Fruit fly (Drosophila melanogaster) whole organism, embryonic: ENCODE measurements around the gene drm.

Experiments
- BEAF-32 ChIP-seq: fragments of 200-800 bp; sonication (Bioruptor generic); optimal IDR thresholded peaks from 3 replicates; lab custom pipeline; 2017; ENCODE audit warnings: missing biosample characterization, missing genetic modification characterization, mild to moderate bottlenecking, moderate library complexity, missing genetic modification reagents
- CG11696 ChIP-seq: fragments of 200-800 bp; sonication (Bioruptor generic); IDR thresholded peaks from 2 replicates; pipeline ENCODE4 v1.3.6; 2022; ENCODE audit warnings: missing biosample characterization, missing genetic modification characterization
- CG13123 ChIP-seq: fragments of 200-800 bp; sonication (Bioruptor generic); optimal IDR thresholded peaks from 2 replicates; lab custom pipeline; 2016; ENCODE audit warnings: missing biosample characterization, missing genetic modification characterization
- CG15269 ChIP-seq: fragments of 200-800 bp; sonication (Bioruptor generic); optimal IDR thresholded peaks from 2 replicates; lab custom pipeline; 2018; ENCODE audit warnings: missing biosample characterization, mild to moderate bottlenecking, missing genetic modification characterization, moderate library complexity
- CG15479 ChIP-seq: fragments of 200-800 bp; sonication (Bioruptor generic); optimal IDR thresholded peaks from 3 replicates; lab custom pipeline; 2019; ENCODE audit warnings: missing biosample characterization, mild to moderate bottlenecking, missing genetic modification characterization, moderate library complexity
- CG16815 ChIP-seq: fragments of 200-800 bp; sonication (Bioruptor generic); optimal IDR thresholded peaks from 3 replicates; lab custom pipeline; 2017; ENCODE audit warnings: missing biosample characterization, mild to moderate bottlenecking, missing genetic modification characterization
- CG2116 ChIP-seq: fragments of 200-800 bp; sonication (Bioruptor generic); optimal IDR thresholded peaks from 3 replicates; lab custom pipeline; 2018; ENCODE audit warnings: missing biosample characterization, mild to moderate bottlenecking, missing genetic modification characterization
- CG30403 ChIP-seq: fragments of 200-800 bp; sonication (Bioruptor generic); optimal IDR thresholded peaks from 3 replicates; lab custom pipeline; 2016; ENCODE audit warnings: missing biosample characterization, missing genetic modification characterization
- CG32767 ChIP-seq: fragments of 200-800 bp; sonication (Bioruptor generic); IDR thresholded peaks from 2 replicates; pipeline ENCODE4 v1.3.6; 2022; ENCODE audit warnings: missing biosample characterization, missing genetic modification characterization
- CG33557 ChIP-seq: fragments of 200-800 bp; sonication (Bioruptor generic); optimal IDR thresholded peaks from 2 replicates; lab custom pipeline; 2019; ENCODE audit warnings: missing biosample characterization, mild to moderate bottlenecking, missing genetic modification characterization, moderate library complexity
- CG34376 ChIP-seq: fragments of 200-800 bp; sonication (Bioruptor generic); optimal IDR thresholded peaks from 2 replicates; lab custom pipeline; 2018; ENCODE audit warnings: missing biosample characterization, mild to moderate bottlenecking, missing genetic modification characterization
- CG3838 ChIP-seq: fragments of 200-800 bp; sonication (Bioruptor generic); optimal IDR thresholded peaks from 3 replicates; lab custom pipeline; 2016; ENCODE audit warnings: missing biosample characterization, missing genetic modification characterization
- CG7271 ChIP-seq: fragments of 200-800 bp; sonication (Bioruptor generic); optimal IDR thresholded peaks from 2 replicates; lab custom pipeline; 2018; ENCODE audit warnings: missing biosample characterization, mild to moderate bottlenecking, missing genetic modification characterization, moderate library complexity
- CG8388 ChIP-seq: fragments of 200-800 bp; sonication (Bioruptor generic); optimal IDR thresholded peaks from 2 replicates; lab custom pipeline; 2019; ENCODE audit warnings: missing biosample characterization, mild to moderate bottlenecking, missing genetic modification characterization, moderate library complexity
- CG9437 ChIP-seq: fragments of 200-800 bp; sonication (Bioruptor generic); optimal IDR thresholded peaks from 2 replicates; lab custom pipeline; 2018; ENCODE audit warnings: missing biosample characterization, mild to moderate bottlenecking, missing genetic modification characterization
- CG9727 ChIP-seq: fragments of 200-800 bp; sonication (Bioruptor generic); optimal IDR thresholded peaks from 3 replicates; lab custom pipeline; 2017; ENCODE audit warnings: missing biosample characterization, mild to moderate bottlenecking, missing genetic modification characterization
- Elba2 ChIP-seq: fragments of 200-800 bp; sonication (Bioruptor generic); optimal IDR thresholded peaks from 3 replicates; lab custom pipeline; 2016; ENCODE audit warnings: missing biosample characterization, missing genetic modification characterization
- HHEX ChIP-seq: fragments of 200-800 bp; sonication (Bioruptor generic); optimal IDR thresholded peaks from 3 replicates; lab custom pipeline; 2017; ENCODE audit warnings: missing biosample characterization, mild to moderate bottlenecking, missing genetic modification characterization, missing genetic modification reagents
- Meics ChIP-seq: fragments of 200-800 bp; sonication (Bioruptor generic); optimal IDR thresholded peaks from 2 replicates; lab custom pipeline; 2017; ENCODE audit warnings: missing biosample characterization, mild to moderate bottlenecking, missing genetic modification characterization
- Oli ChIP-seq: fragments of 200-800 bp; sonication (Bioruptor generic); optimal IDR thresholded peaks from 2 replicates; lab custom pipeline; 2018; ENCODE audit warnings: missing biosample characterization, mild to moderate bottlenecking, missing genetic modification characterization, moderate library complexity
- Six4 ChIP-seq: fragments of 200-800 bp; sonication (Bioruptor generic); optimal IDR thresholded peaks from 2 replicates; lab custom pipeline; 2016; ENCODE audit warnings: missing biosample characterization, missing genetic modification characterization
- Spps ChIP-seq: fragments of 200-800 bp; sonication (Bioruptor generic); optimal IDR thresholded peaks from 2 replicates; lab custom pipeline; 2018; ENCODE audit warnings: missing biosample characterization, mild to moderate bottlenecking, missing genetic modification characterization
- ap ChIP-seq: fragments of 200-800 bp; sonication (Bioruptor generic); IDR thresholded peaks from 2 replicates; pipeline ENCODE4 v1.3.6; 2022; ENCODE audit warnings: missing biosample characterization, missing genetic modification characterization
- ato ChIP-seq: fragments of 200-800 bp; sonication (Bioruptor generic); IDR thresholded peaks from 2 replicates; pipeline ENCODE4 v1.3.6; 2022; ENCODE audit warnings: missing biosample characterization, missing genetic modification characterization; ENCODE audit not compliant: partially characterized antibody
- cg ChIP-seq: fragments of 200-800 bp; sonication (Bioruptor generic); optimal IDR thresholded peaks from 3 replicates; lab custom pipeline; 2019; ENCODE audit warnings: missing biosample characterization, mild to moderate bottlenecking, missing genetic modification characterization, moderate library complexity
- corto ChIP-seq: fragments of 200-800 bp; sonication (Bioruptor generic); optimal IDR thresholded peaks from 2 replicates; lab custom pipeline; 2016; ENCODE audit warnings: missing biosample characterization, mild to moderate bottlenecking, missing genetic modification characterization, moderate library complexity
- dimm ChIP-seq: fragments of 200-800 bp; sonication (Bioruptor generic); IDR thresholded peaks from 2 replicates; pipeline ENCODE4 v1.3.6; 2022; ENCODE audit warnings: missing biosample characterization, missing genetic modification characterization
- dm ChIP-seq: fragments of 200-800 bp; sonication (Bioruptor generic); optimal IDR thresholded peaks from 3 replicates; lab custom pipeline; 2016; ENCODE audit warnings: missing biosample characterization, missing genetic modification characterization
- dpn ChIP-seq, 2 experiments: fragments of 200-800 bp; sonication (Bioruptor generic); optimal IDR thresholded peaks; 3 replicates each; lab custom pipeline; 2016; ENCODE audit warnings: missing biosample characterization in 2 of 2, missing genetic modification characterization in 2 of 2
- fd3F ChIP-seq: fragments of 200-800 bp; sonication (Bioruptor generic); optimal IDR thresholded peaks from 2 replicates; lab custom pipeline; 2018; ENCODE audit warnings: missing biosample characterization, mild to moderate bottlenecking, missing genetic modification characterization, moderate library complexity
- hkb ChIP-seq, 2 experiments: fragments of 200-800 bp in 1 of 2; fragments of >200 bp in 1 of 2; sonication (Bioruptor generic) in 1 of 2; IDR thresholded peaks in 1 of 2; optimal IDR thresholded peaks in 1 of 2; 2 replicates each; pipeline versions ENCODE4 v1.3.6 to Lab custom; 2017 to 2022; ENCODE audit warnings: missing biosample characterization in 1 of 2, missing genetic modification characterization in 1 of 2
- inv ChIP-seq: fragments of 200-800 bp; sonication (Bioruptor generic); IDR thresholded peaks from 2 replicates; pipeline ENCODE4 v1.3.6; 2022; ENCODE audit warnings: missing biosample characterization, missing genetic modification characterization; ENCODE audit not compliant: partially characterized antibody
- jing ChIP-seq: fragments of 200-800 bp; sonication (Bioruptor generic); optimal IDR thresholded peaks from 2 replicates; lab custom pipeline; 2018; ENCODE audit warnings: missing biosample characterization, mild to moderate bottlenecking, missing genetic modification characterization
- kah ChIP-seq: fragments of 200-800 bp; sonication (Bioruptor generic); optimal IDR thresholded peaks from 2 replicates; lab custom pipeline; 2018; ENCODE audit warnings: missing biosample characterization, mild to moderate bottlenecking, missing genetic modification characterization
- lola ChIP-seq, 3 experiments: fragments of >200 bp in 2 of 3; fragments of 200-800 bp in 1 of 3; sonication (Bioruptor generic) in 1 of 3; optimal IDR thresholded peaks; 2 replicates each; lab custom pipeline; 2017 to 2019; ENCODE audit warnings: missing biosample characterization in 3 of 3, missing genetic modification characterization in 3 of 3, mild to moderate bottlenecking in 1 of 3, moderate library complexity in 1 of 3
- mam ChIP-seq: fragments of 200-800 bp; sonication (Bioruptor generic); optimal IDR thresholded peaks from 3 replicates; lab custom pipeline; 2016; ENCODE audit warnings: missing biosample characterization, missing genetic modification characterization
- nom ChIP-seq: fragments of 200-800 bp; sonication (Bioruptor generic); optimal IDR thresholded peaks from 2 replicates; lab custom pipeline; 2017; ENCODE audit warnings: missing biosample characterization, missing genetic modification characterization, mild to moderate bottlenecking, moderate library complexity, missing genetic modification reagents
- otp ChIP-seq: fragments of 200-800 bp; sonication (Bioruptor generic); IDR thresholded peaks from 3 replicates; pipeline ENCODE4, ENCODE4 v1.3.6; 2022; ENCODE audit warnings: missing biosample characterization, missing genetic modification characterization
- pb ChIP-seq: fragments of 200-800 bp; sonication (Bioruptor generic); optimal IDR thresholded peaks from 3 replicates; lab custom pipeline; 2016; ENCODE audit warnings: missing biosample characterization, missing genetic modification characterization
- ranshi ChIP-seq: fragments of 200-800 bp; sonication (Bioruptor generic); IDR thresholded peaks from 2 replicates; pipeline ENCODE4 v1.3.6; 2022; ENCODE audit warnings: missing biosample characterization, missing genetic modification characterization
- sr ChIP-seq: fragments of 200-800 bp; sonication (Bioruptor generic); IDR thresholded peaks from 3 replicates; pipeline ENCODE4 v1.3.6; 2022; ENCODE audit warnings: missing biosample characterization, missing genetic modification characterization
- ssp ChIP-seq: fragments of 200-800 bp; sonication (Bioruptor generic); IDR thresholded peaks from 2 replicates; pipeline ENCODE4 v1.3.6; 2022; ENCODE audit warnings: missing biosample characterization, missing genetic modification characterization
- stwl ChIP-seq: fragments of 200-800 bp; sonication (Bioruptor generic); optimal IDR thresholded peaks from 3 replicates; lab custom pipeline; 2018; ENCODE audit warnings: missing biosample characterization, mild to moderate bottlenecking, missing genetic modification characterization, moderate library complexity
- vnd ChIP-seq: fragments of 200-800 bp; sonication (Bioruptor generic); IDR thresholded peaks from 3 replicates; pipeline ENCODE4 v1.3.6; 2022; ENCODE audit warnings: missing biosample characterization, missing genetic modification characterization; ENCODE audit not compliant: partially characterized antibody
- vvl ChIP-seq: fragments of 200-800 bp; sonication (Bioruptor generic); IDR thresholded peaks from 2 replicates; pipeline ENCODE4 v1.3.6; 2022; ENCODE audit warnings: missing biosample characterization, missing genetic modification characterization
- z ChIP-seq: fragments of 200-800 bp; sonication (Bioruptor generic); IDR thresholded peaks from 3 replicates; pipeline ENCODE4 v1.3.6; 2022; ENCODE audit warnings: missing biosample characterization, missing genetic modification characterization
- zf30C ChIP-seq: fragments of 200-800 bp; sonication (Bioruptor generic); optimal IDR thresholded peaks from 3 replicates; lab custom pipeline; 2018; ENCODE audit warnings: missing biosample characterization, mild to moderate bottlenecking, missing genetic modification characterization

drm gene

DNA sequence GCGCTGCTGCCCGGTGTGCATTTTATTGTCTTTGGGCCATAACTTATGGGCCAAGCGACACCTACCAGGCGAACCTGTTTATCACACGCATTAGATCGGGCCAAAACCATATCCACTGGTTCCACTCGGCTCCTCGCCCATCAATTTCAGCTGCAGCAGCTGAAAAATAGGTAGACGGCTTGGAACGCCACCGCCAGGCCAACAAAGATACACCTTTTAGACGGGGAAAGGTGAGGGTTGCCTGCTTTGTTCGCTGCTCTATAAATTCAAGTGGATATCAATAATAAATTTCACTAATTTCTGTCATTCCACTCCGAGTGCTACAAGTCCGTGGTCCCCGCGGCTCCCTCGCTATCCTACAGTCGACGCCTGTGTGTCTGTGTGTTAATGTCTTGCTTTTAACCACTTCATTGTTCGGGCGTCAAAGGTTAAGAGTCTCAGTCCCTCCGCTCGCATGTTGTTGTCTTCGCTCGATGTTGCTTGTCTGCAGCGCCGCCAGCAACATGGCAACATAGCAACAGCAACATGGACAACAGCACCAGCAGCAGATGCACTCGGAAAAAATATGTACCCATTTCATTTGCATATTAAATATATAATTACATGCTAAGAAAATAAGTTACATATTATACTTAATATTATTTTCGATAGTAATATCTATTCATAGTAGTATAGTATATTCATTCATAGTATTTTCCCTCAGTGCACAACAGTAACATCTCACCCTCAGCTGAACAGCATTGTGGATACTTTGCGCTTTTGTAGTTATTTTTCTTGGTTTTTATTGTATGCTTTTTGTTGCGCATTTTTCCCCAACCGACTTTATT, 49.1 kb downstream of the drm start (continued):
- peak; percentile 40 for TF ChIP-seq cg (GFP tag; lab: Kevin White, UChicago)
- peak; percentile 64 for TF ChIP-seq HHEX (GFP tag; lab: Kevin White, UChicago)
- TF ChIP-seq Six4 (GFP tag; lab: Kevin White, UChicago): peak; percentile 79
- peak; percentile 72 for TF ChIP-seq ranshi (GFP tag; lab: Robert Waterston, UW)
- no peak for TF ChIP-seq pb (GFP tag; lab: Kevin White, UChicago)
- peak; percentile 50 for TF ChIP-seq CG13123
- peak; percentile 52 for TF ChIP-seq kah (GFP tag; lab: Kevin White, UChicago)
- peak; percentile 47 for TF ChIP-seq jing
- TF ChIP-seq CG15479 (GFP tag; lab: Kevin White, UChicago): no peak
- TF ChIP-seq zf30C (GFP tag; lab: Kevin White, UChicago): peak; percentile 88
- peak; percentile 73; the same call in 2 of the 3 replicates for TF ChIP-seq otp (GFP tag; lab: Robert Waterston, UW)
- no peak for TF ChIP-seq hkb (optimal IDR thresholded peaks at IDR 0.05; lab: Kevin White, UChicago)
- TF ChIP-seq hkb (GFP tag; IDR thresholded peaks at IDR 0.05; lab: Robert Waterston, UW): peak; percentile 79
- TF ChIP-seq Elba2 (GFP tag; lab: Kevin White, UChicago): peak; percentile 50
- TF ChIP-seq CG15269 (tag; lab: Kevin White, UChicago): peak; percentile 80
- no peak for TF ChIP-seq stwl
- peak; percentile 45 for TF ChIP-seq fd3F (GFP tag; lab: Kevin White, UChicago)
- TF ChIP-seq dpn (GFP tag; optimal IDR thresholded peaks at IDR 0.05; lab: Kevin White, UChicago): peak in 1 of 2 experiments; percentile 70
- peak; percentile 56 for TF ChIP-seq nom
- TF ChIP-seq CG2116 (GFP tag; lab: Kevin White, UChicago): peak; percentile 43
- TF ChIP-seq inv (GFP tag; lab: Robert Waterston, UW): no peak
- peak; percentile 87 for TF ChIP-seq Oli (tag; lab: Kevin White, UChicago)
- 0 out of 3 replicates have a peak, but pooled peaks have one; percentile 2 for TF ChIP-seq sr
- peak; percentile 65 for TF ChIP-seq CG11696
- TF ChIP-seq CG16815 (GFP tag; lab: Kevin White, UChicago): peak; percentile 72
- TF ChIP-seq lola (GFP tag; optimal IDR thresholded peaks at IDR 0.05; lab: Kevin White, UChicago): peak in 1 of 3 experiments; percentile 95
- TF ChIP-seq ato (GFP tag; lab: Robert Waterston, UW): no peak
- TF ChIP-seq dimm (GFP tag; lab: Robert Waterston, UW): peak; percentile 54
- no peak for TF ChIP-seq vnd (GFP tag; lab: Robert Waterston, UW)
- TF ChIP-seq vvl: peak; percentile 91
- TF ChIP-seq CG9437 (GFP tag; lab: Kevin White, UChicago): peak; percentile 63
- no peak for TF ChIP-seq dm (GFP tag; lab: Kevin White, UChicago)
- peak; percentile 28 for TF ChIP-seq Meics (GFP tag; lab: Kevin White, UChicago)
- peak; percentile 80 for TF ChIP-seq CG30403 (GFP tag; lab: Kevin White, UChicago)
- TF ChIP-seq BEAF-32: no peak
- peak; percentile 39 for TF ChIP-seq CG3838 (GFP tag; lab: Kevin White, UChicago)
- no peak for TF ChIP-seq corto (GFP tag; lab: Kevin White, UChicago)
- peak; percentile 89 for TF ChIP-seq Spps (tag; lab: Kevin White, UChicago)
- peak; percentile 61; the same call in 1 of the 2 replicates for TF ChIP-seq CG32767
- peak; percentile 88 for TF ChIP-seq CG8388 (GFP tag; lab: Kevin White, UChicago)
- TF ChIP-seq CG33557 (GFP tag; lab: Kevin White, UChicago): peak; percentile 88
- peak; percentile 73; the same call in 2 of the 3 replicates for TF ChIP-seq z (GFP tag; lab: Robert Waterston, UW)
- peak; percentile 95 for TF ChIP-seq CG9727 (GFP tag; lab: Kevin White, UChicago)
- peak; percentile 60 for TF ChIP-seq ap
- TF ChIP-seq ssp (GFP tag; lab: Robert Waterston, UW): peak; percentile 75
- no peak for TF ChIP-seq CG34376
- peak; percentile 70 for TF ChIP-seq CG7271 (tag; lab: Kevin White, UChicago)
- TF ChIP-seq mam (GFP tag; lab: Kevin White, UChicago): no peak
